Worm (Caenorhabditis elegans) whole organism, L4 larva: ENCODE results near the gene eri-5.

Source experiments
- R02D3.7 ChIP-seq: fragments of 150-350 bp; sonication (generic microtip); optimal IDR thresholded peaks from 3 replicates; lab custom pipeline; 2014; ENCODE audit warnings: missing biosample characterization, missing genetic modification characterization
- T26A8.4 ChIP-seq: fragments of 200-800 bp; sonication (Bioruptor generic); IDR thresholded peaks from 2 replicates; pipeline ENCODE4 v1.3.6; 2022; ENCODE audit warnings: missing genetic modification characterization, missing compliant biosample characterization
- Y5F2A.4 ChIP-seq: fragments of 200-800 bp; sonication (Bioruptor generic); optimal IDR thresholded peaks from 2 replicates; lab custom pipeline; 2018; ENCODE audit warnings: mild to moderate bottlenecking, missing genetic modification characterization, missing compliant biosample characterization
- Y75B8A.6 ChIP-seq: fragments of 200-800 bp; sonication (Bioruptor generic); IDR thresholded peaks from 2 replicates; pipeline ENCODE4 v1.3.6; 2022; ENCODE audit warnings: missing genetic modification reagents, missing genetic modification characterization, missing compliant biosample characterization
- aly-2 ChIP-seq: sonication (generic microtip); optimal IDR thresholded peaks from 2 replicates; lab custom pipeline; 2018; ENCODE audit warnings: missing biosample characterization, missing genetic modification characterization
- ama-1 ChIP-seq: fragments of 150-350 bp; optimal IDR thresholded peaks from 2 replicates; lab custom pipeline; 2014; ENCODE audit warnings: inconsistent platforms, mixed read lengths
- ceh-20 ChIP-seq: fragments of 200-800 bp; sonication (Bioruptor generic); IDR thresholded peaks from 2 replicates; pipeline ENCODE4 v1.3.6; 2022; ENCODE audit warnings: missing genetic modification reagents, missing genetic modification characterization, missing compliant biosample characterization
- ceh-32 ChIP-seq: sonication (generic microtip); optimal IDR thresholded peaks from 2 replicates; lab custom pipeline; 2016; ENCODE audit warnings: mild to moderate bottlenecking, missing genetic modification characterization, missing compliant biosample characterization; ENCODE audit not compliant: poor library complexity
- ceh-44 ChIP-seq: fragments of 200-800 bp; sonication (Bioruptor generic); IDR thresholded peaks from 2 replicates; pipeline ENCODE4 v1.3.6; 2022; ENCODE audit warnings: missing genetic modification reagents, missing genetic modification characterization, missing compliant biosample characterization
- ceh-62 ChIP-seq: sonication (generic microtip); optimal IDR thresholded peaks from 2 replicates; lab custom pipeline; 2017; ENCODE audit warnings: missing biosample characterization, missing genetic modification characterization
- ceh-82 ChIP-seq: sonication (generic microtip); optimal IDR thresholded peaks from 2 replicates; lab custom pipeline; 2017; ENCODE audit warnings: missing biosample characterization, missing genetic modification characterization
- ces-1 ChIP-seq: fragments of 150-350 bp; sonication (generic microtip); optimal IDR thresholded peaks from 4 replicates; lab custom pipeline; 2014; ENCODE audit warnings: missing biosample characterization, missing genetic modification reagents, missing genetic modification characterization
- ctbp-1 ChIP-seq: fragments of 200-800 bp; sonication (Bioruptor generic); IDR thresholded peaks from 2 replicates; pipeline ENCODE4 v1.3.6; 2022; ENCODE audit warnings: missing genetic modification reagents, missing genetic modification characterization, missing compliant biosample characterization
- daf-12 ChIP-seq: fragments of 150-350 bp; optimal IDR thresholded peaks from 2 replicates; lab custom pipeline; 2014; ENCODE audit warnings: missing biosample characterization, missing genetic modification reagents, missing genetic modification characterization
- dmd-6 ChIP-seq: fragments of 200-800 bp; sonication (Bioruptor generic); IDR thresholded peaks from 2 replicates; pipeline ENCODE4 v1.3.6; 2022; ENCODE audit warnings: missing genetic modification reagents, missing genetic modification characterization, missing compliant biosample characterization
- dmd-8 ChIP-seq: fragments of 200-800 bp; sonication (Bioruptor generic); IDR thresholded peaks from 2 replicates; pipeline ENCODE4 v1.3.6; 2022; ENCODE audit warnings: missing genetic modification characterization, missing compliant biosample characterization
- dpl-1 ChIP-seq: fragments of 150-350 bp; optimal IDR thresholded peaks from 2 replicates; lab custom pipeline; 2014; ENCODE audit warnings: missing biosample characterization, missing genetic modification reagents, missing genetic modification characterization
- egl-43 ChIP-seq: fragments of 200-800 bp; sonication (Bioruptor generic); IDR thresholded peaks from 2 replicates; pipeline ENCODE4 v1.3.6; 2022; ENCODE audit warnings: missing genetic modification reagents, missing genetic modification characterization, missing compliant biosample characterization
- fos-1 ChIP-seq: fragments of 150-350 bp; optimal IDR thresholded peaks from 2 replicates; lab custom pipeline; 2014; ENCODE audit warnings: missing biosample characterization, missing genetic modification characterization
- gei-8 ChIP-seq: fragments of 200-800 bp; sonication (Bioruptor generic); optimal IDR thresholded peaks from 2 replicates; lab custom pipeline; 2018; ENCODE audit warnings: mild to moderate bottlenecking, missing genetic modification characterization, missing compliant biosample characterization
- hif-1 ChIP-seq, 2 experiments: sonication (generic microtip); optimal IDR thresholded peaks; 2 replicates each; lab custom pipeline; 2016 to 2017; ENCODE audit warnings: missing compliant biosample characterization in 2 of 2, missing genetic modification characterization in 2 of 2, missing genetic modification reagents in 2 of 2, missing genotype in 2 of 2, mild to moderate bottlenecking in 1 of 2
- hmg-1.1 ChIP-seq: fragments of 200-800 bp; sonication (Bioruptor generic); IDR thresholded peaks from 2 replicates; pipeline ENCODE4 v1.3.6; 2022; ENCODE audit warnings: missing genetic modification reagents, missing genetic modification characterization, missing compliant biosample characterization
- lim-7 ChIP-seq: fragments of 200-800 bp; sonication (Bioruptor generic); IDR thresholded peaks from 2 replicates; pipeline ENCODE4 v1.3.6; 2022; ENCODE audit warnings: missing genetic modification characterization, missing compliant biosample characterization
- lir-3 ChIP-seq: sonication (generic microtip); optimal IDR thresholded peaks from 2 replicates; lab custom pipeline; 2016; ENCODE audit warnings: mild to moderate bottlenecking, missing genetic modification characterization, missing compliant biosample characterization
- lsy-2 ChIP-seq, 2 experiments: fragments of 150-350 bp in 1 of 2; sonication (generic microtip) in 1 of 2; optimal IDR thresholded peaks; 2 replicates each; lab custom pipeline; 2014 to 2017; ENCODE audit warnings: missing biosample characterization in 2 of 2, missing genetic modification characterization in 2 of 2
- madf-5 ChIP-seq, 2 experiments: fragments of 200-800 bp; sonication (Bioruptor generic); IDR thresholded peaks; 2 replicates each; pipeline ENCODE4 v1.3.6; 2022; ENCODE audit warnings: missing compliant biosample characterization in 2 of 2, missing genetic modification characterization in 2 of 2
- madf-9 ChIP-seq: fragments of 200-800 bp; sonication (Bioruptor generic); conservative IDR thresholded peaks from 2 replicates; pipeline ENCODE4 v1.3.6; 2022; ENCODE audit warnings: missing genetic modification reagents, missing genetic modification characterization, missing compliant biosample characterization
- mdl-1 ChIP-seq, 2 experiments: fragments of 150-350 bp in 1 of 2; sonication (generic microtip) in 1 of 2; optimal IDR thresholded peaks; 2 replicates each; lab custom pipeline; 2014 to 2017; ENCODE audit warnings: missing biosample characterization in 2 of 2, missing genetic modification characterization in 2 of 2
- mdt-29 ChIP-seq: fragments of 200-800 bp; sonication (Bioruptor generic); IDR thresholded peaks from 2 replicates; pipeline ENCODE4 v1.3.6; 2022; ENCODE audit warnings: missing genetic modification reagents, missing genetic modification characterization, missing compliant biosample characterization
- mep-1 ChIP-seq: fragments of 150-350 bp; sonication (generic microtip); optimal IDR thresholded peaks from 3 replicates; lab custom pipeline; 2014; ENCODE audit warnings: missing biosample characterization, missing genetic modification characterization
- mes-2 ChIP-seq: sonication (generic microtip); optimal IDR thresholded peaks from 2 replicates; lab custom pipeline; 2016; ENCODE audit warnings: missing genotype, mild to moderate bottlenecking, missing genetic modification characterization, missing compliant biosample characterization; ENCODE audit not compliant: poor library complexity, severe bottlenecking
- mxl-2 ChIP-seq: fragments of 200-800 bp; sonication (Bioruptor generic); conservative IDR thresholded peaks from 2 replicates; pipeline ENCODE4 v1.3.6; 2022; ENCODE audit warnings: missing genetic modification reagents, missing genetic modification characterization, missing compliant biosample characterization
- mxl-3 ChIP-seq: fragments of 200-800 bp; sonication (Bioruptor generic); optimal IDR thresholded peaks from 2 replicates; lab custom pipeline; 2018; ENCODE audit warnings: mild to moderate bottlenecking, missing genetic modification characterization, missing compliant biosample characterization
- nhr-11 ChIP-seq: fragments of 150-350 bp; optimal IDR thresholded peaks from 2 replicates; lab custom pipeline; 2014; ENCODE audit warnings: missing biosample characterization, missing genetic modification characterization
- nhr-237 ChIP-seq: sonication (generic microtip); optimal IDR thresholded peaks from 2 replicates; lab custom pipeline; 2017; ENCODE audit warnings: missing biosample characterization, missing genetic modification characterization
- nhr-25 ChIP-seq: sonication (generic microtip); optimal IDR thresholded peaks from 2 replicates; lab custom pipeline; 2017; ENCODE audit warnings: missing genetic modification characterization, mild to moderate bottlenecking, missing compliant biosample characterization, antibody characterized with exemption, moderate library complexity, borderline replicate concordance; ENCODE audit not compliant: insufficient read depth
- nhr-28 ChIP-seq: fragments of 150-350 bp; optimal IDR thresholded peaks from 2 replicates; lab custom pipeline; 2014; ENCODE audit warnings: missing biosample characterization, missing genetic modification characterization
- nhr-41 ChIP-seq: fragments of 200-800 bp; sonication (Bioruptor generic); IDR thresholded peaks from 2 replicates; pipeline ENCODE4 v1.3.6; 2022; ENCODE audit warnings: missing genetic modification reagents, missing genetic modification characterization, missing compliant biosample characterization
- nhr-42 ChIP-seq: fragments of 200-800 bp; sonication (Bioruptor generic); IDR thresholded peaks from 2 replicates; pipeline ENCODE4 v1.3.6; 2022; ENCODE audit warnings: missing genetic modification characterization, missing compliant biosample characterization
- nhr-6 ChIP-seq: fragments of 150-350 bp; optimal IDR thresholded peaks from 2 replicates; lab custom pipeline; 2014; ENCODE audit warnings: missing biosample characterization, missing genetic modification characterization
- rbr-2 ChIP-seq: sonication (generic microtip); optimal IDR thresholded peaks from 2 replicates; lab custom pipeline; 2016; ENCODE audit warnings: missing genotype, missing genetic modification characterization, missing compliant biosample characterization
- saeg-2 ChIP-seq: fragments of 200-800 bp; sonication (Bioruptor generic); IDR thresholded peaks from 2 replicates; pipeline ENCODE4 v1.3.6; 2022; ENCODE audit warnings: missing genetic modification reagents, missing genetic modification characterization, missing compliant biosample characterization
- snpc-1.2 ChIP-seq: fragments of 200-800 bp; sonication (Bioruptor generic); IDR thresholded peaks from 2 replicates; pipeline ENCODE4 v1.3.6; 2022; ENCODE audit warnings: missing genetic modification reagents, missing genetic modification characterization, missing compliant biosample characterization
- spr-3 ChIP-seq: fragments of 200-800 bp; sonication (Bioruptor generic); optimal IDR thresholded peaks from 2 replicates; lab custom pipeline; 2018; ENCODE audit warnings: mild to moderate bottlenecking, missing genetic modification characterization, missing compliant biosample characterization
- tag-97 ChIP-seq: fragments of 200-800 bp; sonication (Bioruptor generic); IDR thresholded peaks from 2 replicates; pipeline ENCODE4 v1.3.6; 2022; ENCODE audit warnings: missing genetic modification characterization, missing compliant biosample characterization
- unc-130 ChIP-seq: sonication (generic microtip); optimal IDR thresholded peaks from 2 replicates; lab custom pipeline; 2016; ENCODE audit warnings: missing genetic modification reagents, missing genetic modification characterization, missing compliant biosample characterization
- unc-39 ChIP-seq: sonication (generic microtip); optimal IDR thresholded peaks from 2 replicates; lab custom pipeline; 2017; ENCODE audit warnings: missing biosample characterization, missing genetic modification characterization
- vab-7 ChIP-seq: fragments of 200-800 bp; sonication (Bioruptor generic); IDR thresholded peaks from 2 replicates; pipeline ENCODE4 v1.3.6; 2022; ENCODE audit warnings: missing genetic modification reagents, missing genetic modification characterization, missing compliant biosample characterization
- zip-11 ChIP-seq: fragments of 200-800 bp; sonication (Bioruptor generic); IDR thresholded peaks from 2 replicates; pipeline ENCODE4 v1.3.6; 2022; ENCODE audit warnings: missing genetic modification characterization, missing compliant biosample characterization
- zip-2 ChIP-seq: fragments of 150-350 bp; optimal IDR thresholded peaks from 2 replicates; lab custom pipeline; 2014; ENCODE audit warnings: missing biosample characterization, missing genetic modification characterization

The eri-5 gene

DNA sequence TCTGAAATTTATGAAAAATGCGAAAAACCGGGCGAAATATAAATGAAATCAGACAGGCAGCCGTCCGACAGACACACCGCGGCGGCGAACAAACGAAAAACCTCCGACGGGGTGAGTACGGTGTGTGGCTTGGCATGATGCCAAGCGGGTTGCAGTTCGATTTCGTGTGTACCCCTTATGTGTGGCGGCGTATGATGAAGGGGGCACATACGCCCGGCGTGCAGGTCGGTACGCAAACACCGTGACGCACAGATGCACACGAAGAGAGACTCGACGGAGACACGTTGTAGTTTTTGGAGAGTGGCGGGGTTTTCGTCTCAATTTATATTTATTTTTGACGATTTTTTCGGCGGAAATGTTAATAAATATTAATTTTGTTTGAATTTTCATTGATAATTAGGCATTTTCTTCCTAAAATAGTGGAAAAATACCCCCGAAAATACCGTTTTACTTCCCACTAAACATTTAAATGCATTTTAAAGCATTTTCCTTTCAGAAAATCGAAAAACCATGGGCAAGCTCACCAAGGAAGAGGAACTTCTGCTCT is 1.6 kb upstream of the eri-5 start, which contains the start of gene trap-3 (continued):
- no peak for TF ChIP-seq daf-12 (tag; lab: Kevin White, UChicago)
- 0 out of 2 replicates have a peak, but pooled peaks have one; percentile 33 for TF ChIP-seq Y75B8A.6 (GFP tag; lab: Robert Waterston, UW)
- peak; percentile 86 for TF ChIP-seq saeg-2 (GFP tag; lab: Robert Waterston, UW)
- 0 out of 4 replicates have a peak, but pooled peaks of 1 of the 2 experiments have one; percentile 28 for TF ChIP-seq madf-5 (GFP tag; IDR thresholded peaks at IDR 0.05; lab: Robert Waterston, UW)
- peak in 1 of 2 experiments; percentile 85 for TF ChIP-seq mdl-1 (tag; optimal IDR thresholded peaks at IDR 0.05; lab: Kevin White, UChicago)
- TF ChIP-seq nhr-237 (tag; lab: Kevin White, UChicago): peak; percentile 61
- TF ChIP-seq ceh-44 (GFP tag; lab: Robert Waterston, UW): peak; percentile 80; the same call in 1 of the 2 replicates
- TF ChIP-seq R02D3.7 (tag; lab: Kevin White, UChicago): no peak
- TF ChIP-seq unc-130 (GFP tag; lab: Kevin White, UChicago): peak; percentile 90
- TF ChIP-seq ceh-82 (tag; lab: Kevin White, UChicago): peak; percentile 2
- TF ChIP-seq egl-43: peak; percentile 92
- TF ChIP-seq mep-1: peak; percentile 98
- peak; percentile 80 to 90 for TF ChIP-seq hif-1 (tag; optimal IDR thresholded peaks at IDR 0.05; lab: Kevin White, UChicago)
- TF ChIP-seq spr-3 (GFP tag; lab: Kevin White, UChicago): peak; percentile 90
- peak; percentile 93 for TF ChIP-seq nhr-11 (tag; lab: Kevin White, UChicago)
- no peak for TF ChIP-seq tag-97
- peak; percentile 93 for TF ChIP-seq nhr-42 (GFP tag; lab: Robert Waterston, UW)
- peak; percentile 50 for TF ChIP-seq ceh-32 (tag; lab: Kevin White, UChicago)
- no peak for TF ChIP-seq aly-2 (tag; lab: Kevin White, UChicago)
- TF ChIP-seq dmd-6: peak; percentile 97
- peak; percentile 57 for TF ChIP-seq lir-3 (tag; lab: Kevin White, UChicago)
- TF ChIP-seq Y5F2A.4 (GFP tag; lab: Kevin White, UChicago): peak; percentile 72
- peak; percentile 89 for TF ChIP-seq dpl-1
- TF ChIP-seq ama-1 (lab: Kevin White, UChicago): peak; percentile 2
- TF ChIP-seq fos-1 (tag; lab: Kevin White, UChicago): no peak
- peak; percentile 60 for TF ChIP-seq gei-8 (GFP tag; lab: Kevin White, UChicago)
- peak; percentile 67 for TF ChIP-seq lim-7 (GFP tag; lab: Robert Waterston, UW)
- TF ChIP-seq nhr-25 (tag; lab: Kevin White, UChicago): peak; percentile 96
- no peak for TF ChIP-seq zip-11
- peak; percentile 98 for TF ChIP-seq hmg-1.1
- TF ChIP-seq madf-9 (GFP tag; lab: Robert Waterston, UW): peak; percentile 93
- peak; percentile 80; the same call in 1 of the 2 replicates for TF ChIP-seq nhr-41
- TF ChIP-seq ceh-20 (GFP tag; lab: Robert Waterston, UW): peak; percentile 95
- no peak for TF ChIP-seq unc-39 (tag; lab: Kevin White, UChicago)
- TF ChIP-seq lsy-2 (tag; optimal IDR thresholded peaks at IDR 0.05; lab: Kevin White, UChicago): peak; percentile 91 to 97
- TF ChIP-seq nhr-6: peak; percentile 80
- TF ChIP-seq snpc-1.2 (GFP tag; lab: Robert Waterston, UW): peak; percentile 73
- peak; percentile 79 for TF ChIP-seq mxl-2 (GFP tag; lab: Robert Waterston, UW)
- peak; percentile 97 for TF ChIP-seq T26A8.4
- peak; percentile 91 for TF ChIP-seq mes-2
- peak; percentile 75 for TF ChIP-seq vab-7 (GFP tag; lab: Robert Waterston, UW)
- TF ChIP-seq mxl-3 (GFP tag; lab: Kevin White, UChicago): peak; percentile 98
- TF ChIP-seq rbr-2: peak; percentile 98
- TF ChIP-seq ces-1 (GFP tag; lab: Kevin White, UChicago): no peak
- peak; percentile 94 for TF ChIP-seq ctbp-1 (GFP tag; lab: Robert Waterston, UW)
- peak; percentile 93 for TF ChIP-seq mdt-29 (GFP tag; lab: Robert Waterston, UW)
- TF ChIP-seq zip-2: peak; percentile 85
- TF ChIP-seq nhr-28 (tag; lab: Kevin White, UChicago): peak; percentile 92
- no peak for TF ChIP-seq ceh-62 (tag; lab: Kevin White, UChicago)
- peak; percentile 60; the same call in 1 of the 2 replicates for TF ChIP-seq dmd-8 (GFP tag; lab: Robert Waterston, UW)
